Fruit fly (Drosophila melanogaster): ENCODE data around the gene Atx2.

Atx2 gene

DNA sequence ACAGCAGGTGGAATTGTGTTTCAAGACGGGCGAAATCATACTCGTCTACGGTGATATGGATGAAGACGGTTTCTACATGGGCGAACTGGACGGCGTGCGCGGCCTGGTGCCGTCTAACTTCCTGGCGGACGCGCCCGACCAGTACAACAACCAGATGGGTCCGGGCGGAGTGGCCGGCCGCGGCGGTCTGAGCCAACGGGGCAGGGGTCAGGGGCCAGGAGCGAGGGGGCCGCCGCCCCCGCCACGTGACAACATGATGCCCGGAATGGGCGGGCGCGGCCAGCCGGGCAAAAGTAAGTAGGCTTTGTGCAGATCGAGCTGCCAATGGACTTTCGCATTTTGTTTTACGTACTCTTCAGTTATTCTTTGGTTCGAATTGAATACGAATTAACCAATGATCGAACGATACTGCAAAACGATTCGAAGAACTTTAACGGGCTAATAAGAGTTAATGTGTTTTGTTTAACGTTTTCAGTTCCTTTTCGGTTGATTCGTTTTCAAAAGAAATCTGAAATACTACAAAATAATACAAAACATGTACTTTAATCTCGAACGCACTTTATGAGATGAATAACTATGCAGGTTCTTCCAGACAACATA, 14.9 kb upstream of the Atx2 start:
- TF ChIP-seq Dfd (GFP tag; optimal IDR thresholded peaks at IDR 0.05) (peak; percentile 99), CrebA (GFP tag; optimal IDR thresholded peaks at IDR 0.05; ENCODE audit: borderline replicate concordance) (no peak)

DNA sequence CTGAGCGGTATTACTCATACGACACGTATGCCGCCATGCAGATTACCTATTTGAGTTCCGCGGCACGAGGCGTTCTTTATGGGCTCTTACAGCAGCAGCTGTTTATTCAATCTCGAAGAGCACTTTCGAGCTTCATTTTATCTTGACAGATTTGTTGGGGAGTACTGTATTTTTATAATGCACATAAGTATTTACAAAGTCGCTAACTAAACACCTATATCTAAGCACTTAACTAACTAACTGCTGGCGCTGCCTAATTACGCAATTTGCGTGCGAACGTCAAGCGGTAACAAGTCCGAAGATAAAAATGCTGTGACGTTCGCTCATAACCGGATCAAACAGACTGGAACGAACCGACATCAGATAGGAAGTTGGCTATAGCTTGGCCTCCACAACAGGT, 5.6 kb upstream of the Atx2 start:
- TF ChIP-seq Dfd (GFP tag; optimal IDR thresholded peaks at IDR 0.05) (no peak), GATAd (GFP tag; optimal IDR thresholded peaks at IDR 0.05) (no peak), rgr (GFP tag; optimal IDR thresholded peaks at IDR 0.05) (no peak), sv (GFP tag; optimal IDR thresholded peaks at IDR 0.05) (no peak), pan (optimal IDR thresholded peaks at IDR 0.05) (no peak), Hr83 (GFP tag; optimal IDR thresholded peaks at IDR 0.05; ENCODE audit: poor library complexity, severe bottlenecking) (no peak), CG32264 (GFP tag; optimal IDR thresholded peaks at IDR 0.05) (no peak), Hr78 (GFP tag; optimal IDR thresholded peaks at IDR 0.05) (no peak), fru (GFP tag; optimal IDR thresholded peaks at IDR 0.05) (no peak)

DNA sequence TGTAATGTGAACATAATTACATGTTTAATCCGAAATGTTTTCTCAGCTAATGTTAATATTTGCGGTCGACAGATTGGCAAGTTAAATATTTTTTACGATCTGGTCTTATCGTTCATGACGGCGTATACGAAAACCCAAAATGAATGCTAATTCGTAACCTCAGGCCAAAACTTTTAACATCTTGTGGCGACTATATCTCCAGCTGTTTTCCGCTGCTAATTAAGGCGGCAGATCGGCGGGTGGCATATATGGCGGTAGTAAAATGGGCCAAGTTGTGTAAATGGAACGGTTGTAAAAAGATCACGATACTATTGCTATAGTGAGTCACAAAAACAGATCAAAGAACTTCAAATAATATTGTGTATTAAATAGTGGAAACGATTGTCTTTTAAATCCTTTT, 1.8 kb upstream of the Atx2 start:
- TF ChIP-seq usp (GFP tag; optimal IDR thresholded peaks at IDR 0.05) (no peak), Hnf4 (GFP tag; optimal IDR thresholded peaks at IDR 0.05) (no peak), OdsH (GFP tag; optimal IDR thresholded peaks at IDR 0.05) (no peak), Mio (GFP tag; optimal IDR thresholded peaks at IDR 0.05) (no peak), jim (GFP tag; optimal IDR thresholded peaks at IDR 0.05) (no peak), psq (GFP tag; optimal IDR thresholded peaks at IDR 0.05) (no peak), sv (GFP tag; optimal IDR thresholded peaks at IDR 0.05) (no peak), rgr (GFP tag; optimal IDR thresholded peaks at IDR 0.05) (no peak), Rel (GFP tag; optimal IDR thresholded peaks at IDR 0.05) (no peak), Rel (tag; optimal IDR thresholded peaks at IDR 0.05) (no peak), h (GFP tag; optimal IDR thresholded peaks at IDR 0.05) (no peak), Dfd (GFP tag; optimal IDR thresholded peaks at IDR 0.05) (no peak), sage (GFP tag; optimal IDR thresholded peaks at IDR 0.05) (no peak), tai (GFP tag; optimal IDR thresholded peaks at IDR 0.05) (no peak), dsf (GFP tag; optimal IDR thresholded peaks at IDR 0.05; ENCODE audit: borderline replicate concordance) (no peak), foxo (GFP tag; optimal IDR thresholded peaks at IDR 0.05) (no peak)

DNA sequence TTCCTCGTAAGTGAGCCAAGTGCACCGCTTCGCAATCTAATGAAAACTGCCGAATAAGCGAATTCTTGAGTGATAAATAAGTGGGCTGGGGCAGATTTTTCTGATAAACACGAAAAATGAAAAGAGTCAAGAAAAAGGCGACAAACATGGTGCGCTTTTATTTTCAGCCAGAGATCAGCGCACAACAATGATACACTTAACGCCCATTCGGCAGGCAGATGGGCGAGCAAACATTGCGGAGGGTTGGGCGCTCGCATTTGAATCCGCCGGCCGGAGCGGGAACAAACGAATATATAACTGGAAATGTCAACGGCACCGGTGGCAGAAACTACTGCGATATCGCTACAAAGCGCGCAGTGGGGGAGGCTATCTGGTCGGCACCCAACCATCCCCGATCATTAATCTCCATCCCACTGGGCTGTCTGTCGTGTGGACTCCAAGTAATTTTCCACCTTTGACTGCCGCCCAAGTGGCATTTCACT, 1.2 kb upstream of the Atx2 start, which contains the start of gene CG6125:
Gene CG6125 (minus strand): TSS at position 51 of the 482 bp plus-strand sequence.
- TF ChIP-seq CG9705 (GFP tag; optimal IDR thresholded peaks at IDR 0.05) (no peak), lola (GFP tag; optimal IDR thresholded peaks at IDR 0.05) (no peak), Hr78 (GFP tag; optimal IDR thresholded peaks at IDR 0.05) (no peak), Mio (GFP tag; optimal IDR thresholded peaks at IDR 0.05) (no peak), foxo (GFP tag; optimal IDR thresholded peaks at IDR 0.05) (no peak), tai (GFP tag; optimal IDR thresholded peaks at IDR 0.05) (no peak), fru (GFP tag; optimal IDR thresholded peaks at IDR 0.05) (no peak), sv (GFP tag; optimal IDR thresholded peaks at IDR 0.05) (no peak), rgr (GFP tag; optimal IDR thresholded peaks at IDR 0.05) (no peak), HLH106 (tag; optimal IDR thresholded peaks at IDR 0.05) (no peak), Abd-B (GFP tag; optimal IDR thresholded peaks at IDR 0.05) (no peak), CrebA (GFP tag; optimal IDR thresholded peaks at IDR 0.05; ENCODE audit: borderline replicate concordance) (no peak), Rel (GFP tag; optimal IDR thresholded peaks at IDR 0.05) (no peak), Rel (tag; optimal IDR thresholded peaks at IDR 0.05) (no peak)

DNA sequence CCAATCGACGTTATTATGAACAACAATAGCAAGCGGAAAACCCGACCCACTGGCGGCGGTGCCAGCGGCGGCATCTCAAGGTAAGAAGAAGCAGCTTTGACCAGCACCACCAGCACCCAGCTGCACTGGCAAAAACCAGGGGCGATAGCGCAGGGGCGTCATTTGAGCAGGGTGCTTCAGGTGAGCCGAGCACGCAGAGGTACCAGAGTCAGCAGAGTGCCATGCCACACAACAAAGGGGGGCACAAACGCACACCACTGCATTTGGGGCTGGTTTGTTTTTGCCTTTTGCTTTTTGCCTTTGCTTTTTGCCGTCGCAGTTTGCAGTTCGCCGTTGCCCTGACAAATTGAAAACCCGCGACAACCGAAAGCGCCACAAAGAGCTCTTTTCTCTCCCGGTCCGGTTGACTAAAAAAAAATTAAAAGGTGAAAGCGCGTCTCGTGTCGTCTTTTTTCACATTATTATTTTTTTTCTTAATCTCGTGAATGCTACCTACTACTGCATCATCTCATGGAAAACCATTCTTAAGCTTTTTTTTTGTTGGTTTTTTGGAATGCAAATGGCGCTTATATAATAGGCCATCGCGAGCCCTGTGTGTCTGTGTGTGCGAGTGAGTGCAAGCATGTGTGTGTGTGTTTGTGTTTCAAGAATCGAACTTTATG, 1.0 kb downstream of the Atx2 start:
- TF ChIP-seq brk (GFP tag; optimal IDR thresholded peaks at IDR 0.05) = peak; percentile 1
- peak; percentile 10 for TF ChIP-seq Jra (GFP tag; optimal IDR thresholded peaks at IDR 0.05)
- TF ChIP-seq fru (GFP tag; optimal IDR thresholded peaks at IDR 0.05) = peak; percentile 27
- TF ChIP-seq HLH106 (tag; optimal IDR thresholded peaks at IDR 0.05) = peak; percentile 1
- no peak for TF ChIP-seq psq (GFP tag; optimal IDR thresholded peaks at IDR 0.05)
- TF ChIP-seq h (GFP tag; optimal IDR thresholded peaks at IDR 0.05) = peak; percentile 34
- TF ChIP-seq Vsx2 (GFP tag; optimal IDR thresholded peaks at IDR 0.05; ENCODE audit: partially characterized antibody) = no peak
- no peak for TF ChIP-seq Dif (GFP tag; optimal IDR thresholded peaks at IDR 0.05; ENCODE audit: partially characterized antibody)
- TF ChIP-seq sv (GFP tag; optimal IDR thresholded peaks at IDR 0.05) = no peak
- TF ChIP-seq dsf (GFP tag; optimal IDR thresholded peaks at IDR 0.05; ENCODE audit: borderline replicate concordance) = no peak
- no peak for TF ChIP-seq N (GFP tag; optimal IDR thresholded peaks at IDR 0.05)
- no peak for TF ChIP-seq Sp1 (GFP tag; optimal IDR thresholded peaks at IDR 0.05)
- TF ChIP-seq lola (GFP tag; optimal IDR thresholded peaks at IDR 0.05) = no peak
- TF ChIP-seq Rel (GFP tag; optimal IDR thresholded peaks at IDR 0.05) = no peak
- TF ChIP-seq Rel (tag; optimal IDR thresholded peaks at IDR 0.05) = no peak
- TF ChIP-seq ey (GFP tag; optimal IDR thresholded peaks at IDR 0.05) = peak; percentile 16
- TF ChIP-seq foxo (GFP tag; optimal IDR thresholded peaks at IDR 0.05) = peak in 1 of 2 experiments; percentile 29
- peak; percentile 34 for TF ChIP-seq Hr83 (GFP tag; optimal IDR thresholded peaks at IDR 0.05; ENCODE audit: poor library complexity, severe bottlenecking)
